Worm (Caenorhabditis elegans) whole organism, L2 larva: ENCODE measurements around the gene aagr-1.

ENCODE experiments used
- R02D3.7 ChIP-seq: fragments of 150-350 bp; optimal IDR thresholded peaks from 2 replicates; lab custom pipeline; 2014; ENCODE audit warnings: missing biosample characterization, missing genetic modification characterization
- ZK546.5 ChIP-seq: sonication (generic microtip); optimal IDR thresholded peaks from 2 replicates; lab custom pipeline; 2017; ENCODE audit warnings: missing biosample characterization, missing genetic modification characterization
- aly-2 ChIP-seq: fragments of 150-350 bp; optimal IDR thresholded peaks from 2 replicates; lab custom pipeline; 2014; ENCODE audit warnings: missing biosample characterization, missing genetic modification characterization
- ceh-82 ChIP-seq: fragments of 150-350 bp; optimal IDR thresholded peaks from 2 replicates; lab custom pipeline; 2014; ENCODE audit warnings: missing biosample characterization, missing genetic modification characterization
- dmd-4 ChIP-seq: sonication (generic microtip); optimal IDR thresholded peaks from 2 replicates; lab custom pipeline; 2017; ENCODE audit warnings: missing biosample characterization, missing genetic modification characterization
- egl-27 ChIP-seq: sonication (generic microtip); optimal IDR thresholded peaks from 3 replicates; lab custom pipeline; 2017; ENCODE audit warnings: missing biosample characterization, missing genetic modification reagents, missing genetic modification characterization
- elt-1 ChIP-seq: fragments of 150-350 bp; optimal IDR thresholded peaks from 2 replicates; lab custom pipeline; 2014; ENCODE audit warnings: missing biosample characterization, missing genetic modification characterization
- elt-3 ChIP-seq: sonication (generic microtip); optimal IDR thresholded peaks from 2 replicates; lab custom pipeline; 2017; ENCODE audit warnings: missing biosample characterization, missing genetic modification characterization
- nhr-12 ChIP-seq: fragments of 150-350 bp; optimal IDR thresholded peaks from 2 replicates; lab custom pipeline; 2014; ENCODE audit warnings: missing biosample characterization, missing genetic modification characterization
- sem-4 ChIP-seq: fragments of 150-350 bp; optimal IDR thresholded peaks from 2 replicates; lab custom pipeline; 2014; ENCODE audit warnings: missing biosample characterization, missing genetic modification reagents, missing genetic modification characterization

DNA sequence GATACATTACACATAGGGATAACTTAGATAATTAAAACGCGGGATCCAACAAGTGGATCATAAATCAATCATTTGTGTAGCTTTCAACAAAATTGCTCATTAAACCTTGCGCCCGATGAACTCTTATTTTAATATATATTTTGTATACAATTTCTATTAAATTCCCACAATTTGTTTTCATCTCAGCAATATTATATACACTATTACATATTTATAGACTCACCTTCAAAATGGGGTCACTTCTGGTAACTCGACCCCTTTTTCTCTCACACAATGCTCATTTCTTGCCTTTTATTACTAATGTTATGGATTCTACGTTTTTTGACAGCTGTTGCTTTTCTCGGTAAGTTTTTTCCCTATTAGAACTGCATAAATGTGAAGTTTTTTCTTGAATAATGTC lies 26.7 kb upstream of the aagr-1 start, which contains the start of gene lgc-6:
- TF ChIP-seq elt-1 (tag; lab: Kevin White, UChicago) (no peak), elt-3 (tag; lab: Kevin White, UChicago) (no peak), ceh-82 (no peak), nhr-12 (tag; lab: Kevin White, UChicago) (no peak), ZK546.5 (tag; lab: Kevin White, UChicago) (no peak), egl-27 (tag; lab: Kevin White, UChicago) (no peak), sem-4 (tag; lab: Kevin White, UChicago) (no peak), dmd-4 (tag; lab: Kevin White, UChicago) (no peak), aly-2 (no peak), R02D3.7 (tag; lab: Kevin White, UChicago) (no peak)
